Fruit fly (Drosophila melanogaster) Kc167 (cell line): ENCODE measurements around the gene CG8837.

Experiments
- Sin3A ChIP-seq: fragments of >200 bp; optimal IDR thresholded peaks from 2 replicates; lab custom pipeline; 2018; ENCODE audit warnings: missing external identifiers
- h ChIP-seq: fragments of >200 bp; optimal IDR thresholded peaks from 3 replicates; lab custom pipeline; 2018; ENCODE audit warnings: missing external identifiers
- insv ChIP-seq: fragments of >200 bp; optimal IDR thresholded peaks from 3 replicates; lab custom pipeline; 2018; ENCODE audit warnings: missing external identifiers
- psq ChIP-seq: fragments of >200 bp; optimal IDR thresholded peaks from 2 replicates; lab custom pipeline; 2017; ENCODE audit warnings: missing external identifiers
- ttk ChIP-seq: sonication (Bioruptor generic); optimal IDR thresholded peaks from 2 replicates; lab custom pipeline; 2017; ENCODE audit warnings: missing external identifiers

DNA sequence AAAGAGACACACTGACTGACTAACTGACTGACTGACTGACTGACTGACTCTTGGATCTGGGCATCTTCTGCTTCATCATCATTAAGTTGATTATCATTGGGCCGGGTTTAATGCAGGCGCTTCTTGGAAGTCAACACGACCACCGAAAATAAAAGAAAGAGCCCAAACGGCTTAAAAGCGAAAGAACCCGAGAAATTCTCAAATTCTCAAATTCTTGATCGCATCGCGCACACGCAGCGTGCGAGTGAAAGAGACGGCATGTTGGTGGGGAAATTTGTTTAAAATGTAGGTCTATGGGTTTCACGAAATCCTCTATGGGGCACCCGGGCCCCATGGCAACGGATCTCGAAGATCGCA lies 26.4 kb downstream of the CG8837 start:
- TF ChIP-seq ttk (lab: Kevin White, UChicago) (no peak), psq (lab: Kevin White, UChicago) (no peak), h (no peak), insv (lab: Kevin White, UChicago) (no peak), Sin3A (lab: Kevin White, UChicago) (no peak)
